Worm (Caenorhabditis elegans) whole organism, midembryonic: ENCODE data around the gene lin-5.

Source experiments
- T22C8.4 ChIP-seq: fragments of 200-800 bp; sonication (Bioruptor generic); IDR thresholded peaks from 2 replicates; pipeline ENCODE4 v1.3.6; 2022; ENCODE audit warnings: missing genetic modification characterization, missing compliant biosample characterization
- flt-1 ChIP-seq: fragments of 200-800 bp; sonication (Bioruptor generic); IDR thresholded peaks from 2 replicates; pipeline ENCODE4 v1.3.6; 2022; ENCODE audit warnings: missing genetic modification characterization, missing compliant biosample characterization
- klf-2 ChIP-seq: fragments of 200-800 bp; sonication (Bioruptor generic); conservative IDR thresholded peaks from 2 replicates; pipeline ENCODE4 v1.3.6; 2022; ENCODE audit warnings: missing genetic modification reagents, missing genetic modification characterization, missing compliant biosample characterization
- med-1 ChIP-seq: sonication (generic microtip); optimal IDR thresholded peaks from 2 replicates; lab custom pipeline; 2017; ENCODE audit warnings: missing genetic modification characterization, mild to moderate bottlenecking, missing compliant biosample characterization, antibody characterized with exemption, missing genetic modification reagents; ENCODE audit not compliant: insufficient read depth
- tab-1 ChIP-seq: fragments of 200-800 bp; sonication (Bioruptor generic); IDR thresholded peaks from 2 replicates; pipeline ENCODE4 v1.3.6; 2022; ENCODE audit warnings: missing genetic modification characterization, missing compliant biosample characterization
- ztf-23 ChIP-seq: fragments of 200-800 bp; sonication (Bioruptor generic); IDR thresholded peaks from 2 replicates; pipeline ENCODE4 v1.3.6; 2022; ENCODE audit warnings: missing genetic modification reagents, missing genetic modification characterization, missing compliant biosample characterization
- ztf-29 ChIP-seq: fragments of 200-800 bp; sonication (Bioruptor generic); IDR thresholded peaks from 2 replicates; pipeline ENCODE4 v1.3.6; 2022; ENCODE audit warnings: missing genetic modification reagents, missing genetic modification characterization, missing compliant biosample characterization

DNA sequence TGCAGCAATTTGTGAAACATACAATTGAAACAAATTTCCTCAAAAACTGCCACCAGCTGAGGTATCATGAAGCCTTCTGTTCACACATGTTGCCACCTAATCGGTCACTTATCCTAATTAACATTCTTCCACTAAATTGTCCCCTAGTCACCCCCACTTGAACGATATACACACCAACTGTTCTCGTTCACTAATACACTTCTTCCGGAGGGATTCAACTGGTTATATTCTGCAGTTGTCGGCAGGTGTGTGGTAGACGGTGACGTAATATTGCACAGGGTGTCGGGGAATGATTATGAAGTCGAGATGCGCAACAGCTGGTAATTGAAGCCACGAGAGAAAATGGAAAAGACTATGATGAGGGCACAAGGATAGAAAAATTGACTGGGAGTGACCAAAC is 45.0 kb upstream of the lin-5 start:
- TF ChIP-seq ztf-29 (GFP tag; lab: Robert Waterston, UW) (no peak), T22C8.4 (GFP tag; lab: Robert Waterston, UW) (no peak), flt-1 (GFP tag; lab: Robert Waterston, UW) (no peak), ztf-23 (no peak), med-1 (no peak), klf-2 (GFP tag; lab: Robert Waterston, UW) (no peak), tab-1 (GFP tag; lab: Robert Waterston, UW) (no peak)
